Fruit fly (Drosophila melanogaster): Measurements from ENCODE around the gene eIF5B.

eIF5B gene

dm6 chr3L:3397849-3398248 is 62.9 kb downstream of the eIF5B start (continued):
- TF ChIP-seq MESR4 (GFP tag; optimal IDR thresholded peaks at IDR 0.05) (no peak), Chrac-16 (GFP tag; optimal IDR thresholded peaks at IDR 0.05) (peak; percentile 23), Scr (GFP tag; IDR thresholded peaks at IDR 0.05; ENCODE audit: partially characterized antibody) (no peak), wor (GFP tag; IDR thresholded peaks at IDR 0.05) (no peak), Dfd (GFP tag; optimal IDR thresholded peaks at IDR 0.05) (no peak), bab2 (GFP tag; optimal IDR thresholded peaks at IDR 0.05) (peak; percentile 4), CG18262 (tag; optimal IDR thresholded peaks at IDR 0.05) (peak; percentile 32), CG1602 (GFP tag; optimal IDR thresholded peaks at IDR 0.05) (no peak), CG1529 (GFP tag; optimal IDR thresholded peaks at IDR 0.05) (no peak), Tbp (GFP tag; optimal IDR thresholded peaks at IDR 0.05) (no peak), bigmax (GFP tag; optimal IDR thresholded peaks at IDR 0.05) (no peak), pita (GFP tag; optimal IDR thresholded peaks at IDR 0.05) (no peak), Hr3 (GFP tag; optimal IDR thresholded peaks at IDR 0.05) (no peak), CG3407 (GFP tag; optimal IDR thresholded peaks at IDR 0.05) (no peak), dmrt11E (tag; optimal IDR thresholded peaks at IDR 0.05) (peak; percentile 68), gt (GFP tag; IDR thresholded peaks at IDR 0.05) (no peak), CG7987 (GFP tag; optimal IDR thresholded peaks at IDR 0.05) (no peak), jing (GFP tag; optimal IDR thresholded peaks at IDR 0.05) (no peak), CG6689 (GFP tag; IDR thresholded peaks at IDR 0.05) (no peak), Meics (GFP tag; optimal IDR thresholded peaks at IDR 0.05) (no peak), sd (tag; optimal IDR thresholded peaks at IDR 0.05) (no peak), pum (GFP tag; optimal IDR thresholded peaks at IDR 0.05) (no peak), CG4404 (GFP tag; IDR thresholded peaks at IDR 0.05) (peak; percentile 58), Nf-YA (GFP tag; IDR thresholded peaks at IDR 0.05) (no peak), zfh1 (GFP tag; IDR thresholded peaks at IDR 0.05) (peak; percentile 58; the same call in 2 of the 3 replicates), Nf-YB (GFP tag; optimal IDR thresholded peaks at IDR 0.05) (no peak), lbe (GFP tag; optimal IDR thresholded peaks at IDR 0.05) (peak; percentile 80), CG6765 (GFP tag; optimal IDR thresholded peaks at IDR 0.05) (no peak), CG9727 (GFP tag; optimal IDR thresholded peaks at IDR 0.05) (peak; percentile 50), sqz (GFP tag; optimal IDR thresholded peaks at IDR 0.05) (no peak), CG10462 (GFP tag; optimal IDR thresholded peaks at IDR 0.05) (no peak), Gsc (GFP tag; IDR thresholded peaks at IDR 0.05) (no peak), vvl (GFP tag; IDR thresholded peaks at IDR 0.05) (no peak), chif (GFP tag; optimal IDR thresholded peaks at IDR 0.05) (no peak), HLH4C (GFP tag; IDR thresholded peaks at IDR 0.05; ENCODE audit: partially characterized antibody) (no peak), so (GFP tag; IDR thresholded peaks at IDR 0.05) (no peak), gsb-n (tag; optimal IDR thresholded peaks at IDR 0.05) (no peak), CG4424 (GFP tag; optimal IDR thresholded peaks at IDR 0.05) (peak; percentile 39), kni (GFP tag; optimal IDR thresholded peaks at IDR 0.05) (no peak), rib (GFP tag; IDR thresholded peaks at IDR 0.05) (no peak), twi (tag; optimal IDR thresholded peaks at IDR 0.05) (no peak), Jarid2 (GFP tag; optimal IDR thresholded peaks at IDR 0.05) (no peak), CG12391 (tag; optimal IDR thresholded peaks at IDR 0.05) (peak; percentile 15), CG6272 (GFP tag; IDR thresholded peaks at IDR 0.05) (no peak), Dip3 (GFP tag; optimal IDR thresholded peaks at IDR 0.05) (no peak), wek (GFP tag; optimal IDR thresholded peaks at IDR 0.05) (no peak), HmgD (GFP tag; optimal IDR thresholded peaks at IDR 0.05) (no peak), ato (GFP tag; IDR thresholded peaks at IDR 0.05; ENCODE audit: partially characterized antibody) (no peak), CG8944 (GFP tag; optimal IDR thresholded peaks at IDR 0.05) (no peak), tio (GFP tag; optimal IDR thresholded peaks at IDR 0.05) (no peak), sna (GFP tag; IDR thresholded peaks at IDR 0.05; ENCODE audit: partially characterized antibody) (no peak), CG15269 (tag; optimal IDR thresholded peaks at IDR 0.05) (no peak)
